Fruit fly (Drosophila melanogaster) S2 (cell line): ENCODE results near the gene CG44329.
A peak's percentile ranks its signal among the peaks of the same experiment; 100 is the strongest.

Experiments
- CG8478 ChIP-seq: fragments of >200 bp; optimal IDR thresholded peaks from 2 replicates; lab custom pipeline; 2018
- CTCF ChIP-seq, 2 experiments: fragments of >200 bp; optimal IDR thresholded peaks; 2 replicates each; lab custom pipeline; 2018

The CG44329 gene

DNA sequence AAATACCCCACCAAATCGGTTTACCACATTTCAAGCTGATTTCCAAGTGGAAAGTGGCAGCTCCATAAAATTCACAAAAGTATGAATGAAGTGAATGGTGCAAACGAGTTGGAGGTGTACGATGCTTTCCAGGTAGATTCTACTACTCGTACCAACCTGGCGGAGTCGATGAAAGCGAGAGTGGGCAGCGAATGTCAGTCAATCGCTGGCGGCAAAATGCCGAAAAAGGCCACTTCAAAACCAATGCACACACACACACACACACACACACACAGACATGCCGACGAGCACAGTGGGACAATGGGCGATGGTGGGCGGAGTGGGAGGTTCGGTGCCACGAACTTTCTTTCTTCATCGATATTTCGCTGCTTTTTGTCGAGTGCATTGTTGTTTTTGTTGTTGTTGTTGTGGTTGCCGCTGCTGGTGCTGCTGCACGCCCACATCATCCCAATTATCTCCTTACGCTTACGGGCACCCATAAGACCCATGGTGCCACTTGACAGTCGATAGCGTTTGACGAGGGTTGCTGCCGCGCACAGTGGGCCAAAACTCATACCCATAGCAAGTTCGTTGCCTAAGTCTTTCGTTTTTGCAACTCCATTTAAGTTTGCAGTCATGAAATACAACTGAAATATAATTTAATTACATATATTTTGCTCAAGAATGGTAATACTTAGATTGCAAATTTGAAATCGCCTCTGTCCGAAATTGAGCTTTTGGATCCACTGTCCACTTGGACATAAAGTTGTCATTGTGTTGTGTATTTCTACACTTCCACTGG lies 29.3 kb downstream of the CG44329 start:
- TF ChIP-seq CG8478: no peak
- TF ChIP-seq CTCF (optimal IDR thresholded peaks at IDR 0.05; lab: Kevin White, UChicago): no peak

DNA sequence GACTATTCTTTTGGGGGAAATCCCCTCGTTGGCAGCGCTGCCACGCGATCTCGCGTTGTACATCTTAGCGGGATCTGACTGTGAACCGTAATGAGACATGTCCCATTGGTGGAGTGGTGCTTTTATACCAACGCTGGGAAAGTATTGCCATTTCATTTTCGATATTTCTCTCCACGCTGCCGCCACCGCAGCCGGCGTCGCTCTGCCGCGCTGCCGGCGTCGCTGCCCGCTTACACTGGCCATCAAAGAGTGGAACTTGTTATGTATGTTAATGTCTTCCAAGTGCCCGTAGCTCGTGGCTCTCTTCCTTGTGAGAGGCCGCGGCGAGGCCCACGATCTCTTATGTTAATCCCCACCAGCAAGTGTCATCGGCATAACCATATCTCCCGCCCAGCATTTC lies 31.3 kb downstream of the CG44329 start, which contains the start of gene CG3108:
Gene CG3108 (minus strand): TSS at position 101 of the 400 bp plus-strand sequence.
- no peak for TF ChIP-seq CTCF (optimal IDR thresholded peaks at IDR 0.05; lab: Kevin White, UChicago)
- no peak for TF ChIP-seq CG8478

DNA sequence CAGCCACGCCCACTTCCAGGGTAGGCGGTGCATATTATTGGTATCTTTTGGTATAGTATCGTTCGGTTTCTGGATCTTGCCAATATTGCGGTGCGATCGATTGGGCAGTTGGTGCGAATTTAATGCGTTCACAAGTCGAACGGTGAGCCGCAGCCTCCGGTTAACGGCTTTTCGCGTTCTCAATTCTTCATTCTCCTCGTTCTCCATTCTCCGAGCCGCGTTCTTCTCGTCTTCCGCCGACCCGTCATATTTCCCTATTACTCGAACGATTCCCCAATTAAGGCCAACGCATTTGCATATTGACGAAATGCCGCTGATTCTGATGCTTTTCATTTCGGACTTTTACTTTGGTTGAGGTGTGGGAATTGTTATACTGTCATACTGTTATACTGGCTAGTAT lies 36.2 kb downstream of the CG44329 start, which contains the start of gene CG42264:
Gene CG42264 (minus strand): TSS at position 101 of the 400 bp plus-strand sequence.
- TF ChIP-seq CG8478 (no peak), CTCF (optimal IDR thresholded peaks at IDR 0.05; lab: Kevin White, UChicago) (no peak)

DNA sequence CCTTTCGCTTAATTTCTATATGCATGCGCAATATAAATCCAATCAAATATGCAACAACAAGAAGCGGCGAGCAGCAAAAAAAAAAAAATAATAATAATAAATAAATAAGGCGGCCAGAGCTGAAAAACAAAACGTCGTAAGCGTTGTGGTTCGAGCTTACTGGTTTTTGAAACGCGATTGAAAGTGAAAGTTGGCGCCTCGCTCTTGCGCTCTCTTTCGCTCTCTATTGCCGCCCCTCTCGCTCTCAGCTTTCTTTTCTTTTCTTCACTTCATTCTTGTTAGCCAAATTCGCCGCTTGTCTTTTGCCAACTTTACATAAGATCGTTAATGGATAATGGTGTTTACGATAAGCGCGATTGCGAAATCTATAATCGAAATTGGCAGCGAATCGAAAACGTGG lies 40.4 kb downstream of the CG44329 start:
- TF ChIP-seq CG8478 (no peak), CTCF (optimal IDR thresholded peaks at IDR 0.05; lab: Kevin White, UChicago) (no peak)

DNA sequence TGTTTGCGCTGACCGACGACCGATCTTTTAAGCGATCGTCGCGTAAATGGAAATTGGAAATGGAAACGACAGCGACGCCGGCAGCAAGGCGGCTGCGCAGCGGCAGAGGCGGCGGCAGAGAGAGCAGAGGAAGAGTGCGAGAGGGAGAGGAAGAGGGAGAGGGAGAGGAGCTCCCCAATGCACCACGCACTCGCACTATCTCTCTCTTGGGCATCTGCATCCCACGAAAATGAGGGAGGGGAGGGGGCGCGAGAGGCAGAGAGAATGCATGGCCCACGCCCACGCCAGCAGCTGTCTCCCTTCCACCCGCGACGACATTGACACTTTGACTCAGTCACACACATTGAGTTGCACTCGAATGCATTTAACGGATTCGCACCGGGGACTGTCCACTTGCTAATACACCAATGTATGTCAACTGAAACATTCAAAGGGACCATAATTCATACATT lies 42.0 kb downstream of the CG44329 start, which contains the start of gene CG3097:
Gene CG3097 (minus strand): TSS at position 51 of the 452 bp plus-strand sequence.
- TF ChIP-seq CG8478 (no peak), CTCF (optimal IDR thresholded peaks at IDR 0.05; lab: Kevin White, UChicago) (no peak)

DNA sequence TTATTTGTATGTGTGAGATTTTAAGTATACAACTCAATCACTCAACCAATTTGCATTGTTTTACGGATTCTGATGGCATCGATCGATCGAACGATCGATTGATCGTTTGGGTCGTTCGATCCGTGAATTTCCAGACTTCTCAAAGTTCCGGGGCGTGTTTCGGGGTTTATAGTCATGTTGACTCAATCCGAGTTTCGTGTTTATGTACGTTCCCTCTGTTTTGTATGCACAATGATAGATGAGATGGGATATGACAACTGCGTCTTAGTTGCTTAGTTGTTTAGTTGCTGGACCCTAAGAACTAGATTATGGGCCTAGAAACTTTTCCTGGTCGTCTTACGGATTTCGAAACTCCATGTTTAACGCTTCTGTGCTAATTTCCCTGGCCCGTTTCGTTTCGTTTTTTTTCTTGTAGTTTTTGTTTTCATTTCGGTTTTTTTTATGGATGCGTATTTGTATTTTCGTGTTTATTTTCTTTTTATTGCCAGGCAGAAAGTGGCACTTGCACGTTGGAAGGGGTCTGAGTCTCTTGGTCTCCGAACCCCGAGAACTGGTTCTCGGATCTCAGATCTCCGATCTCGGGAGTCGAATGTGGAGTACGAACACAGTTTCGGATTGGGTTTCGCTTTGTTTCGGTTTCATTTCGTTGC lies 44.0 kb downstream of the CG44329 start:
- no peak for TF ChIP-seq CG8478

DNA sequence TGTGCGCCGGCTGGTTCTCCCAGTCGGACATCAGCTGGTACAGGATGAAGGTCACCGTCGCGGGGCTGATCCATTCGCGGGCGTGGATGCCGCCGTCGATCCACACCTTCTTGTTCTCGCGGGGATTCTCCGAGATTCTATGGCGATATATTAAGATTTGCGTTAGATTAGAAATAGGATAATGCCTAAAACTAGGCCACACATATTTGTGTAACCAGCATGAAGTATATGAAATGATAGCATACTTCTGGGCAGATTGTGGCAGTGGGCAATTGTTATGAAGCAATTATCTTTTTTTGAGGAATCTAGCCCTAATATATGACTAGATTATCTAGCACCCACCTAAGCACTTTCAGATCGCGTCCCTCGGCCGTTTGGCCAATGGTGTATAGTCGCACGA lies 46.0 kb downstream of the CG44329 start:
- no peak for TF ChIP-seq CTCF (optimal IDR thresholded peaks at IDR 0.05; lab: Kevin White, UChicago)
- no peak for TF ChIP-seq CG8478

DNA sequence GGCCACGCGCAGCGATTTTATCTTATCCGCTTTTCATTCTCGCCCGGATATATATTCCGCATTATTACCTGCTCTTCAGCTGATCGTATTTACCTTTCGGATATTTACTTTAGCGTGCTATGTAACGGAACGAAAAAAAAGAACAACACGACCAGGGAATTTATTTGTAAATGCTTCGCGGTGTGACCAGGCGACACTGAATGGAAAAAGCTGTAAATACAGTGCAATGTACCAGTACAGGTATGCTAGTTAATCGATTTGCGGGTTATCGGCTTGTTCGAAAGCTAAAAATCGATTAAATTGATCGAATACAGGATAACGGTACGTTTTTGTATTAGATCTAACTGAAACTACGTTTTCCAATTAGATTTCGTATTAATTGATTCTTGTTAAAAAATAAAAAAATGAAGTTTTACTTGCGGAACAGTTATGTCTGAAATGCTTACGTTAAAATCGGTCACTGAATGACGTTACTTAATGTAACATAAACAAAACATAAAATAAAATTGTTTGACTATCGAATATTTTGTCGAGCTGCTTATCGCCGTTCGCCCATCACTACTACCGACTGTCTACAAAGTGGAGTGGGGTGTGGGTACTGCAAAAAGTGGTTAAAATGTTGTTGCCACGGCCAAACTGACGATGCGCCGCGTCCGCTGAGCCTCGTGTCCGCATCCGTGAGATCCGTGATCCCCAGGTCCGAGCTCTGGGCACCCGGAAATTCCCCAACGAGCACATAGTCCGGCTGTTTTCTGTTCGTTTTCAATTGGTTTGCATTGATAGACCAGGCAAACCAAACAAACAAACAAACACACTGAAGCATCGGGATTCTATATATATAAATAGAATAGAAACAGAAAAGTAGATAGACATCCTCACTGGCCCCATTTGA lies 48.5 kb downstream of the CG44329 start, which contains the start of the genes MAPk-Ak2 and CG42699:
Gene MAPk-Ak2 (minus strand): TSS at position 203 of the 892 bp plus-strand sequence.
Gene CG42699 (plus strand): TSS at position 553 of the 892 bp plus-strand sequence.
- TF ChIP-seq CG8478 (no peak), CTCF (optimal IDR thresholded peaks at IDR 0.05; lab: Kevin White, UChicago) (peak in 1 of 2 experiments; percentile 18)

DNA sequence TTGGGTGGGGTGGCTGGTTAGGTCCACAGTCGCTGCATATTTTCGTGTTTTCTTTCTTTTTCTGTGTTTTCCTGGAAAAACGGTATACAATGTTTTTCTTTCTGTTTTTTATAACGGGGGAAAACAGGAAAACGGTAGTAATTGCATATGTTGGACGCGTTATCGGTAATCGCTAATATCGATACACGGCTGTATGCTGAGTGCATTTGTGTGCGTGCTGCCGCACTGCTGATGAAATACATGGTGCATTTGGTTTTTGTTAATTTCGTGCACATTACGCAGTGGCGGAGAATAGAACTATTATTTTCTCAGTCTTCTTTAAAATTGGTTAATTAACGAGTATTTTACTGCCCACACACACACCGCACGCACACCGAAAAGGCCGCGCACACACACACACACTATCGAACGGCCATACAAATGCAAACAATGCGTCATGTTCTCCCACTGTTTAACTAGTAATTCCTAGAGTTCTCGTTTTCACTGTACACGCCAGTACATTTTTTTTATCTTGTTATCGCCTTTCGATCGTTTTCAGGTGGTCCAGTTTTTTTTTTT lies 49.3 kb downstream of the CG44329 start:
- TF ChIP-seq CG8478 (no peak), CTCF (optimal IDR thresholded peaks at IDR 0.05; lab: Kevin White, UChicago) (no peak)
